Worm (Caenorhabditis elegans) whole organism, early embryonic: ENCODE results near the gene sri-67.

ENCODE experiments used
- B0310.2 ChIP-seq: sonication (generic microtip); optimal IDR thresholded peaks from 2 replicates; lab custom pipeline; 2016; ENCODE audit warnings: mild to moderate bottlenecking, missing genetic modification characterization, missing compliant biosample characterization
- F13C5.2 ChIP-seq: sonication (generic microtip); optimal IDR thresholded peaks from 2 replicates; lab custom pipeline; 2017; ENCODE audit warnings: mild to moderate bottlenecking, missing genetic modification characterization, inconsistent platforms, missing compliant biosample characterization
- aly-1 ChIP-seq: sonication (generic microtip); optimal IDR thresholded peaks from 2 replicates; lab custom pipeline; 2016; ENCODE audit warnings: missing genetic modification characterization, missing compliant biosample characterization
- ama-1 ChIP-seq: fragments of 150-350 bp; optimal IDR thresholded peaks from 2 replicates; lab custom pipeline; 2014
- ets-7 ChIP-seq: sonication (generic microtip); optimal IDR thresholded peaks from 2 replicates; lab custom pipeline; 2016; ENCODE audit warnings: missing genotype, missing genetic modification characterization, missing compliant biosample characterization
- flt-1 ChIP-seq: fragments of 200-800 bp; sonication (Bioruptor generic); IDR thresholded peaks from 2 replicates; pipeline ENCODE4 v1.3.6; 2022; ENCODE audit warnings: missing genetic modification characterization, missing compliant biosample characterization
- hmg-4 ChIP-seq: fragments of 200-800 bp; sonication (Bioruptor generic); optimal IDR thresholded peaks from 2 replicates; lab custom pipeline; 2018; ENCODE audit warnings: mild to moderate bottlenecking, missing genetic modification characterization, missing compliant biosample characterization
- hnd-1 ChIP-seq: sonication (generic microtip); optimal IDR thresholded peaks from 2 replicates; lab custom pipeline; 2016; ENCODE audit warnings: missing genetic modification characterization, missing compliant biosample characterization
- pes-1 ChIP-seq: fragments of 200-800 bp; sonication (Bioruptor generic); IDR thresholded peaks from 2 replicates; pipeline ENCODE4 v1.3.6; 2022; ENCODE audit warnings: missing genetic modification reagents, missing genetic modification characterization, missing compliant biosample characterization
- scrt-1 ChIP-seq: fragments of 200-800 bp; sonication (Bioruptor generic); IDR thresholded peaks from 2 replicates; pipeline ENCODE4 v1.3.6; 2022; ENCODE audit warnings: missing genetic modification characterization, missing compliant biosample characterization
- sea-1 ChIP-seq: fragments of 200-800 bp; sonication (Bioruptor generic); conservative IDR thresholded peaks from 2 replicates; pipeline ENCODE4 v1.3.6; 2022; ENCODE audit warnings: missing genetic modification characterization, missing compliant biosample characterization
- tbx-11 ChIP-seq: fragments of 200-800 bp; sonication (Bioruptor generic); IDR thresholded peaks from 2 replicates; pipeline ENCODE4 v1.3.6; 2022; ENCODE audit warnings: missing genetic modification characterization, missing compliant biosample characterization
- tbx-37 ChIP-seq: fragments of 200-800 bp; sonication (Bioruptor generic); conservative IDR thresholded peaks from 2 replicates; pipeline ENCODE4 v1.3.6; 2022; ENCODE audit warnings: missing genetic modification reagents, missing genetic modification characterization, missing compliant biosample characterization
- tra-4 ChIP-seq: sonication (generic microtip); optimal IDR thresholded peaks from 2 replicates; lab custom pipeline; 2017; ENCODE audit warnings: missing genetic modification characterization, missing compliant biosample characterization

DNA sequence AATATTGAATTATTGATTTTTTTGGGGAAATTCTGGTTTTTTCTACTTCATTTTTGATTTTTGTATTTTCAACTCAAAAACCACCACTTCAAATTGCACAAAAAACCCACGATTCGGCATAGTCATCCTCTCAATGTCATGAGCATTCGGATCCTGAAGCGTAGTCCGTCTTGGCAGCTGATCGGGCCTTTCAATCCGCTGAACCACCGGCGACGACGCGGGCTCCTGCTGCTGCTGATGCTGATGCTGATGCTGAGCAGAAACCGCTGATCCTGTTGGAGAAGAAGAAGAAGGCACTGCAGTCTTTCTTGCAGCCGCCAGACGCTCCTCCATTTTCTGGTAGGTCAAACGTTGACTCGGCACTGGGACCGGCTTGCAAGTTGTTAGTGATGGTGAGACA is 11.3 kb downstream of the sri-67 start:
- TF ChIP-seq ama-1 (lab: Kevin White, UChicago), result no peak
- TF ChIP-seq flt-1 (GFP tag; lab: Robert Waterston, UW), result no peak
- no peak for TF ChIP-seq F13C5.2 (tag; lab: Kevin White, UChicago)
- TF ChIP-seq tbx-37 (GFP tag; lab: Robert Waterston, UW), result no peak
- TF ChIP-seq aly-1, result no peak
- no peak for TF ChIP-seq scrt-1 (GFP tag; lab: Robert Waterston, UW)
- no peak for TF ChIP-seq hmg-4 (GFP tag; lab: Kevin White, UChicago)
- TF ChIP-seq tbx-11 (GFP tag; lab: Robert Waterston, UW), result no peak
- TF ChIP-seq tra-4, result no peak
- TF ChIP-seq B0310.2, result no peak
- TF ChIP-seq ets-7 (tag; lab: Kevin White, UChicago), result no peak
- TF ChIP-seq sea-1 (GFP tag; lab: Robert Waterston, UW), result no peak
- TF ChIP-seq pes-1 (GFP tag; lab: Robert Waterston, UW), result no peak
- TF ChIP-seq hnd-1 (tag; lab: Kevin White, UChicago), result no peak
